Worm (Caenorhabditis elegans) whole organism, late embryonic: ENCODE measurements around the gene ccr-4.

Experiments used
- F13H6.1 ChIP-seq: sonication (generic microtip); optimal IDR thresholded peaks from 2 replicates; lab custom pipeline; 2016; ENCODE audit warnings: missing genetic modification characterization, missing compliant biosample characterization
- K09A11.1 ChIP-seq: sonication (generic microtip); optimal IDR thresholded peaks from 2 replicates; lab custom pipeline; 2017; ENCODE audit warnings: antibody characterized with exemption, mild to moderate bottlenecking, missing genetic modification characterization, missing compliant biosample characterization; ENCODE audit not compliant: insufficient read depth
- Y22D7AL.16 ChIP-seq: sonication (generic microtip); optimal IDR thresholded peaks from 2 replicates; lab custom pipeline; 2016; ENCODE audit warnings: missing genetic modification characterization, missing compliant biosample characterization
- ceh-14 ChIP-seq: sonication (generic microtip); optimal IDR thresholded peaks from 2 replicates; lab custom pipeline; 2016; ENCODE audit warnings: missing genotype, missing genetic modification characterization, missing compliant biosample characterization
- ceh-18 ChIP-seq: sonication (generic microtip); optimal IDR thresholded peaks from 2 replicates; lab custom pipeline; 2016; ENCODE audit warnings: missing genetic modification characterization, missing compliant biosample characterization
- ceh-22 ChIP-seq: sonication (generic microtip); optimal IDR thresholded peaks from 2 replicates; lab custom pipeline; 2017; ENCODE audit warnings: missing biosample characterization, missing genetic modification characterization
- ceh-24 ChIP-seq: sonication (generic microtip); optimal IDR thresholded peaks from 2 replicates; lab custom pipeline; 2016; ENCODE audit warnings: mild to moderate bottlenecking, missing genetic modification characterization, missing compliant biosample characterization
- ceh-30 ChIP-seq: fragments of 150-350 bp; optimal IDR thresholded peaks from 2 replicates; lab custom pipeline; 2014; ENCODE audit warnings: missing biosample characterization, missing genetic modification characterization
- ceh-31 ChIP-seq: sonication (generic microtip); optimal IDR thresholded peaks from 2 replicates; lab custom pipeline; 2016; ENCODE audit warnings: missing genetic modification characterization, missing compliant biosample characterization
- ceh-34 ChIP-seq: sonication (generic microtip); optimal IDR thresholded peaks from 2 replicates; lab custom pipeline; 2016; ENCODE audit warnings: mild to moderate bottlenecking, missing genetic modification characterization, missing compliant biosample characterization
- ceh-6 ChIP-seq: fragments of 200-800 bp; sonication (Bioruptor generic); optimal IDR thresholded peaks from 2 replicates; lab custom pipeline; 2018; ENCODE audit warnings: mild to moderate bottlenecking, missing genetic modification characterization, missing compliant biosample characterization
- ceh-9 ChIP-seq: sonication (generic microtip); optimal IDR thresholded peaks from 2 replicates; lab custom pipeline; 2016; ENCODE audit warnings: mild to moderate bottlenecking, missing genetic modification characterization, inconsistent platforms, missing compliant biosample characterization
- dmd-4 ChIP-seq: sonication (generic microtip); optimal IDR thresholded peaks from 2 replicates; lab custom pipeline; 2016; ENCODE audit warnings: borderline replicate concordance, missing genetic modification characterization, missing compliant biosample characterization
- elt-2 ChIP-seq: sonication (generic microtip); optimal IDR thresholded peaks from 2 replicates; lab custom pipeline; 2016; ENCODE audit warnings: missing genetic modification reagents, missing genetic modification characterization, missing compliant biosample characterization
- elt-4 ChIP-seq: sonication (generic microtip); optimal IDR thresholded peaks from 2 replicates; lab custom pipeline; 2016; ENCODE audit warnings: missing genetic modification characterization, missing compliant biosample characterization
- ets-4 ChIP-seq: sonication (generic microtip); optimal IDR thresholded peaks from 2 replicates; lab custom pipeline; 2016; ENCODE audit warnings: missing genetic modification characterization, missing compliant biosample characterization
- fax-1 ChIP-seq: sonication (generic microtip); optimal IDR thresholded peaks from 2 replicates; lab custom pipeline; 2016; ENCODE audit warnings: missing genotype, missing genetic modification characterization, missing compliant biosample characterization
- fkh-6 ChIP-seq: sonication (generic microtip); optimal IDR thresholded peaks from 2 replicates; lab custom pipeline; 2016; ENCODE audit warnings: missing genetic modification characterization, missing compliant biosample characterization
- hlh-13 ChIP-seq: fragments of 200-800 bp; sonication (Bioruptor generic); optimal IDR thresholded peaks from 2 replicates; lab custom pipeline; 2018; ENCODE audit warnings: mild to moderate bottlenecking, missing genetic modification characterization, missing compliant biosample characterization
- lim-6 ChIP-seq: sonication (generic microtip); optimal IDR thresholded peaks from 2 replicates; lab custom pipeline; 2016; ENCODE audit warnings: missing genetic modification characterization, missing compliant biosample characterization
- madf-2 ChIP-seq: sonication (generic microtip); optimal IDR thresholded peaks from 2 replicates; lab custom pipeline; 2017; ENCODE audit warnings: missing genetic modification characterization, missing compliant biosample characterization
- mec-3 ChIP-seq: sonication (generic microtip); optimal IDR thresholded peaks from 2 replicates; lab custom pipeline; 2016; ENCODE audit warnings: borderline replicate concordance, missing genetic modification characterization, missing compliant biosample characterization
- nfya-1 ChIP-seq: sonication (generic microtip); optimal IDR thresholded peaks from 2 replicates; lab custom pipeline; 2017; ENCODE audit warnings: missing genetic modification characterization, mild to moderate bottlenecking, missing compliant biosample characterization, antibody characterized with exemption, moderate library complexity
- npax-4 ChIP-seq: sonication (generic microtip); optimal IDR thresholded peaks from 2 replicates; lab custom pipeline; 2016; ENCODE audit warnings: missing genetic modification characterization, missing compliant biosample characterization
- pha-2 ChIP-seq: sonication (generic microtip); optimal IDR thresholded peaks from 2 replicates; lab custom pipeline; 2017; ENCODE audit warnings: mild to moderate bottlenecking, missing genetic modification characterization, missing compliant biosample characterization
- pha-4 ChIP-seq: fragments of 150-350 bp; optimal IDR thresholded peaks from 2 replicates; lab custom pipeline; 2018; ENCODE audit warnings: missing biosample characterization, missing genetic modification reagents, missing genetic modification characterization
- ref-2 ChIP-seq: sonication (generic microtip); optimal IDR thresholded peaks from 2 replicates; lab custom pipeline; 2016; ENCODE audit warnings: missing genetic modification characterization, missing compliant biosample characterization
- rnt-1 ChIP-seq: sonication (generic microtip); optimal IDR thresholded peaks from 2 replicates; lab custom pipeline; 2016; ENCODE audit warnings: missing genetic modification characterization, missing compliant biosample characterization
- syd-9 ChIP-seq: sonication (generic microtip); optimal IDR thresholded peaks from 2 replicates; lab custom pipeline; 2016; ENCODE audit warnings: mild to moderate bottlenecking, missing genetic modification characterization, moderate library complexity, missing compliant biosample characterization
- tbx-2 ChIP-seq: sonication (generic microtip); optimal IDR thresholded peaks from 2 replicates; lab custom pipeline; 2016; ENCODE audit warnings: missing genetic modification characterization, missing compliant biosample characterization
- unc-55 ChIP-seq: sonication (generic microtip); optimal IDR thresholded peaks from 2 replicates; lab custom pipeline; 2017; ENCODE audit warnings: missing biosample characterization, missing genetic modification reagents, missing genetic modification characterization
- ztf-16 ChIP-seq: sonication (generic microtip); optimal IDR thresholded peaks from 2 replicates; lab custom pipeline; 2017; ENCODE audit warnings: missing genetic modification characterization, missing compliant biosample characterization

The ccr-4 gene

DNA sequence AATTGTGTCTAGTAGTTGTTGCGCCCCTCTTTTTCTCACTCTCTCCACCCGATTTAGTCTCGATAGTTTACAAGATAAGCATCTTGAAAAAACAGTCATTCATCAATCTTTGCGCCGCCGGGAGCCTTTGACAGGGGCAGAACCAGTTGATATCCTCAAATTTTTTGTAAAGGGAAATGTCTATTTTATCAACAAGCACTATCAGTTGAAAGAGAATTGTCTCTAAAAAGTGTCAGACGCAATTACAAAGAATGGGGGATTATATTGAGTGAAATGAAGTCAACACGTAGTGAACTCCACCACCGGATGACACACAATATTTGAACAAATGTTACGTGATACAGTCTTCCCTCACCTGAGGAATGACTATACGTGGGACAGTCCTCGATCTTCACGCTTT is 27.2 kb upstream of the ccr-4 start:
- no peak for TF ChIP-seq fkh-6 (tag; lab: Kevin White, UChicago)
- TF ChIP-seq K09A11.1 (tag; lab: Kevin White, UChicago), result no peak
- no peak for TF ChIP-seq ceh-34 (tag; lab: Kevin White, UChicago)
- no peak for TF ChIP-seq ceh-31 (tag; lab: Kevin White, UChicago)
- TF ChIP-seq Y22D7AL.16 (tag; lab: Kevin White, UChicago), result no peak
- TF ChIP-seq ceh-9, result no peak
- TF ChIP-seq lim-6 (tag; lab: Kevin White, UChicago), result no peak
- no peak for TF ChIP-seq ceh-18 (tag; lab: Kevin White, UChicago)
- TF ChIP-seq dmd-4 (tag; lab: Kevin White, UChicago), result no peak
- TF ChIP-seq ceh-24 (tag; lab: Kevin White, UChicago), result no peak
- TF ChIP-seq unc-55 (GFP tag; lab: Kevin White, UChicago), result no peak
- no peak for TF ChIP-seq elt-4
- TF ChIP-seq syd-9 (tag; lab: Kevin White, UChicago), result no peak
- TF ChIP-seq hlh-13 (GFP tag; lab: Kevin White, UChicago), result no peak
- no peak for TF ChIP-seq ztf-16 (tag; lab: Kevin White, UChicago)
- TF ChIP-seq mec-3 (tag; lab: Kevin White, UChicago), result no peak
- no peak for TF ChIP-seq fax-1 (tag; lab: Kevin White, UChicago)

DNA sequence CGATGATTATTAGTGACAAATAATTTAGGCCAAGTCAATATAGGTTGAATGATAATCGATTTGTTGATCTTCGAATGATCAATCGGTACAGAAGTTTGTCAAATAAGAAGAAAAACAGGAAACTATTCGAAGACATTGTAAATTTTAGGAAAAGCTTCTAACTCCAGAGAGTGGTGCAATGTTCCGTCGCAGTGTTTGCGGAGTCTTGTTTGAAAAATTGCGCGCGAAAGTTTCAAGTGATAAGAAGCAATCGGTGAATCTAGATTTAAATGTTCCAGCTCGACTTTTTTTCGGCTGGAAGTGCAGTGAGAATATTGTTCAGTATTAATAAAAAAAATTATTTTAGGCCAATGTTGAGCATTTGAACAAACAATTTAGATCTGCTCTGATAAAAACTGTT is 26.6 kb upstream of the ccr-4 start:
- TF ChIP-seq ceh-14 (tag; lab: Kevin White, UChicago) (no peak), mec-3 (tag; lab: Kevin White, UChicago) (no peak), tbx-2 (no peak)

DNA sequence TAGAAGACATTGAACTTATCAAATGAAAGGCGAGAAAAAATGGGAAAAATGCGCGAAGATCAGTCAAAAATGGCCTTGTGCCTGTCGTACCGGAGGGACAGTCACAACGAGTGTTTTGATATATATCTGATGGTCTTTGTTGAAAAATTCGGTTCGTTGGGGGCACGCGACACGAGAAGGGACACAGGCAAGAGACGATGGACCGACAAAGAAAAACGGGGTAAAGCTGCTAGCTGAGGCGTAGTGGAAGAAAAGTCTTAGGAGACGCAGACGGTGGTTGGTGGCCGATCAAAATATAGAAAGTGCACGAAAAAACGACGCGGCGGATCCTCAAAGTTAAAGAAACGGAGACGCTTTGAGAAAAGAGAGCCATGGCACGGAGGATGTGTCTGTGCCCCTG is 26.1 kb upstream of the ccr-4 start:
- TF ChIP-seq rnt-1 (tag; lab: Kevin White, UChicago), result peak; percentile 30
- no peak for TF ChIP-seq ceh-31 (tag; lab: Kevin White, UChicago)
- no peak for TF ChIP-seq madf-2 (tag; lab: Kevin White, UChicago)
- TF ChIP-seq ets-4 (tag; lab: Kevin White, UChicago), result no peak
- TF ChIP-seq ceh-22, result no peak
- no peak for TF ChIP-seq K09A11.1 (tag; lab: Kevin White, UChicago)
- peak; percentile 21 for TF ChIP-seq tbx-2
- TF ChIP-seq ceh-6 (GFP tag; lab: Kevin White, UChicago), result no peak
- TF ChIP-seq pha-4 (tag; lab: Kevin White, UChicago), result no peak
- no peak for TF ChIP-seq F13H6.1
- TF ChIP-seq ztf-16 (tag; lab: Kevin White, UChicago), result no peak
- TF ChIP-seq fax-1 (tag; lab: Kevin White, UChicago), result no peak
- TF ChIP-seq nfya-1 (tag; lab: Kevin White, UChicago), result peak; percentile 30
- TF ChIP-seq elt-4, result no peak
- no peak for TF ChIP-seq mec-3 (tag; lab: Kevin White, UChicago)
- TF ChIP-seq ceh-30 (tag; lab: Kevin White, UChicago), result no peak
- no peak for TF ChIP-seq Y22D7AL.16 (tag; lab: Kevin White, UChicago)
- no peak for TF ChIP-seq pha-2 (tag; lab: Kevin White, UChicago)
- no peak for TF ChIP-seq npax-4 (tag; lab: Kevin White, UChicago)
- peak; percentile 36 for TF ChIP-seq ceh-18 (tag; lab: Kevin White, UChicago)
- no peak for TF ChIP-seq ceh-24 (tag; lab: Kevin White, UChicago)
- TF ChIP-seq ref-2 (tag; lab: Kevin White, UChicago), result no peak
- no peak for TF ChIP-seq hlh-13 (GFP tag; lab: Kevin White, UChicago)

DNA sequence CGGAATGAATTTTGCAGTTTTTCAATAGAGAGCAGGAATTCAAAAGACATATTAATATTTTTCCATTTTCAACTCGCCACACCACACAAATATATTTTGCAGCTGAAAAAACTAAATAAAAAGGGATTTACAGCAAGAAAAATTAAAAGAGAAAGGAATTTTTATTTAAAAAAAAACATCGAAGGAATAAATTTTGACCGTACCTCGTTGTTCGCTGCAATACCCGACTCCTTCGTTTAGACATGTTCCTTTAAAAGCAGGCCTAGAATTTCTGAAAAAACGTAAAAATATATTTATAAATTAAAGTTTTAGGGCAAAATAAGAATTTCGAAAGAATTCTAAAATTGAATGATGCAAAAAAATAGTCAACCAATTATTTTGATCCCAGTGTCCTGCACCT is 25.5 kb upstream of the ccr-4 start, which contains the start of gene F19B6.1:
Gene F19B6.1, minus strand, starts transcription at position 278 of the 400 bp plus-strand sequence.
- no peak for TF ChIP-seq elt-2 (tag; lab: Kevin White, UChicago)
- TF ChIP-seq, all 69 proteins: peak for 0
